Fruit fly (Drosophila melanogaster) whole organism, embryonic: ENCODE data around the gene RapGAP1.

Experiments
- ATbp ChIP-seq: fragments of 200-800 bp; sonication (Bioruptor generic); optimal IDR thresholded peaks from 2 replicates; lab custom pipeline; 2017; ENCODE audit warnings: missing biosample characterization, mild to moderate bottlenecking, missing genetic modification characterization, missing genetic modification reagents
- Ada2b ChIP-seq: fragments of 200-800 bp; sonication (Bioruptor generic); IDR thresholded peaks from 2 replicates; pipeline ENCODE4 v1.3.6; 2022; ENCODE audit warnings: missing biosample characterization, missing genetic modification characterization
- B-H1 ChIP-seq: fragments of 200-800 bp; sonication (Bioruptor generic); IDR thresholded peaks from 3 replicates; pipeline ENCODE4 v1.3.6; 2022; ENCODE audit warnings: missing biosample characterization, missing genetic modification characterization
- Blimp-1 ChIP-seq: fragments of 200-800 bp; sonication (Bioruptor generic); optimal IDR thresholded peaks from 3 replicates; lab custom pipeline; 2018; ENCODE audit warnings: missing biosample characterization, missing genetic modification characterization, mild to moderate bottlenecking, moderate library complexity, missing genetic modification reagents
- CG11504 ChIP-seq: fragments of 200-800 bp; sonication (Bioruptor generic); optimal IDR thresholded peaks from 3 replicates; lab custom pipeline; 2019; ENCODE audit warnings: missing biosample characterization, mild to moderate bottlenecking, missing genetic modification characterization, moderate library complexity
- CG12391 ChIP-seq: fragments of 200-800 bp; sonication (Bioruptor generic); optimal IDR thresholded peaks from 3 replicates; lab custom pipeline; 2018; ENCODE audit warnings: missing biosample characterization, mild to moderate bottlenecking, missing genetic modification characterization, moderate library complexity
- CG15269 ChIP-seq: fragments of 200-800 bp; sonication (Bioruptor generic); optimal IDR thresholded peaks from 2 replicates; lab custom pipeline; 2018; ENCODE audit warnings: missing biosample characterization, mild to moderate bottlenecking, missing genetic modification characterization, moderate library complexity
- CG1647 ChIP-seq: fragments of 200-800 bp; sonication (Bioruptor generic); optimal IDR thresholded peaks from 3 replicates; lab custom pipeline; 2016; ENCODE audit warnings: missing biosample characterization, missing genetic modification characterization
- CG16813 ChIP-seq: fragments of 200-800 bp; sonication (Bioruptor generic); IDR thresholded peaks from 3 replicates; pipeline ENCODE4 v1.3.6; 2022; ENCODE audit warnings: missing biosample characterization, missing genetic modification characterization; ENCODE audit not compliant: partially characterized antibody
- CG18262 ChIP-seq: fragments of 200-800 bp; optimal IDR thresholded peaks from 3 replicates; lab custom pipeline; 2019; ENCODE audit warnings: missing biosample characterization, mild to moderate bottlenecking, missing genetic modification characterization, moderate library complexity
- CG2129 ChIP-seq: fragments of 200-800 bp; sonication (Bioruptor generic); IDR thresholded peaks from 2 replicates; pipeline ENCODE4 v1.3.6; 2022; ENCODE audit warnings: missing biosample characterization, missing genetic modification characterization; ENCODE audit not compliant: partially characterized antibody
- CG2202 ChIP-seq: fragments of 200-800 bp; sonication (Bioruptor generic); optimal IDR thresholded peaks from 2 replicates; lab custom pipeline; 2018; ENCODE audit warnings: missing biosample characterization, mild to moderate bottlenecking, missing genetic modification characterization
- CG3065 ChIP-seq: fragments of 200-800 bp; sonication (Bioruptor generic); optimal IDR thresholded peaks from 2 replicates; lab custom pipeline; 2016; ENCODE audit warnings: missing biosample characterization, missing genetic modification characterization
- CG34422 ChIP-seq: fragments of 200-800 bp; sonication (Bioruptor generic); IDR thresholded peaks from 3 replicates; pipeline ENCODE4 v1.3.6; 2022; ENCODE audit warnings: missing biosample characterization, missing genetic modification characterization
- CG3838 ChIP-seq: fragments of 200-800 bp; sonication (Bioruptor generic); optimal IDR thresholded peaks from 3 replicates; lab custom pipeline; 2016; ENCODE audit warnings: missing biosample characterization, missing genetic modification characterization
- CG4617 ChIP-seq: fragments of 200-800 bp; sonication (Bioruptor generic); optimal IDR thresholded peaks from 3 replicates; lab custom pipeline; 2016; ENCODE audit warnings: missing biosample characterization, missing genetic modification characterization, borderline replicate concordance
- CG5953 ChIP-seq: fragments of 200-800 bp; sonication (Bioruptor generic); IDR thresholded peaks from 2 replicates; pipeline ENCODE4 v1.3.6; 2022; ENCODE audit warnings: missing biosample characterization, missing genetic modification characterization
- CG7556 ChIP-seq: fragments of 200-800 bp; sonication (Bioruptor generic); optimal IDR thresholded peaks from 2 replicates; lab custom pipeline; 2017; ENCODE audit warnings: missing biosample characterization, mild to moderate bottlenecking, missing genetic modification characterization
- CG7963 ChIP-seq: fragments of 200-800 bp; sonication (Bioruptor generic); IDR thresholded peaks from 3 replicates; pipeline ENCODE4 v1.3.6; 2022; ENCODE audit warnings: missing biosample characterization, missing genetic modification characterization; ENCODE audit not compliant: partially characterized antibody
- CG8388 ChIP-seq: fragments of 200-800 bp; sonication (Bioruptor generic); optimal IDR thresholded peaks from 2 replicates; lab custom pipeline; 2019; ENCODE audit warnings: missing biosample characterization, mild to moderate bottlenecking, missing genetic modification characterization, moderate library complexity
- CG8478 ChIP-seq: fragments of >200 bp; optimal IDR thresholded peaks from 2 replicates; lab custom pipeline; 2018
- CkIIα-i1 ChIP-seq: fragments of 200-800 bp; sonication (Bioruptor generic); IDR thresholded peaks from 2 replicates; pipeline ENCODE4 v1.3.6; 2022; ENCODE audit warnings: missing biosample characterization, missing genetic modification characterization
- Dbx ChIP-seq: fragments of 200-800 bp; sonication (Bioruptor generic); IDR thresholded peaks from 3 replicates; pipeline ENCODE4 v1.3.6; 2022; ENCODE audit warnings: missing biosample characterization, missing genetic modification characterization
- ERR ChIP-seq: fragments of 200-800 bp; sonication (Bioruptor generic); optimal IDR thresholded peaks from 2 replicates; lab custom pipeline; 2016; ENCODE audit warnings: missing biosample characterization, missing genetic modification characterization
- Fer1 ChIP-seq: fragments of 200-800 bp; sonication (Bioruptor generic); optimal IDR thresholded peaks from 2 replicates; lab custom pipeline; 2017; ENCODE audit warnings: missing biosample characterization, mild to moderate bottlenecking, missing genetic modification characterization
- MBD-R2 ChIP-seq: fragments of 200-800 bp; sonication (Bioruptor generic); IDR thresholded peaks from 2 replicates; pipeline ENCODE4 v1.3.6; 2022; ENCODE audit warnings: missing biosample characterization, missing genetic modification characterization
- Myb ChIP-seq: fragments of 200-800 bp; sonication (Bioruptor generic); optimal IDR thresholded peaks from 2 replicates; lab custom pipeline; 2016; ENCODE audit warnings: missing biosample characterization, missing genetic modification characterization
- NC2α ChIP-seq: fragments of 200-800 bp; sonication (Bioruptor generic); optimal IDR thresholded peaks from 2 replicates; lab custom pipeline; 2016; ENCODE audit warnings: missing biosample characterization, missing genetic modification characterization
- Sry-δ ChIP-seq: fragments of 200-800 bp; sonication (Bioruptor generic); optimal IDR thresholded peaks from 2 replicates; lab custom pipeline; 2016; ENCODE audit warnings: missing biosample characterization, missing genetic modification characterization
- Xbp1 ChIP-seq: fragments of 200-800 bp; sonication (Bioruptor generic); optimal IDR thresholded peaks from 3 replicates; lab custom pipeline; 2016; ENCODE audit warnings: missing biosample characterization, mild to moderate bottlenecking, missing genetic modification characterization
- az2 ChIP-seq: fragments of 200-800 bp; sonication (Bioruptor generic); optimal IDR thresholded peaks from 3 replicates; lab custom pipeline; 2016; ENCODE audit warnings: missing biosample characterization, missing genetic modification characterization
- bsh ChIP-seq, 2 experiments: fragments of 200-800 bp; sonication (Bioruptor generic); optimal IDR thresholded peaks; 2 replicates each; lab custom pipeline; 2017 to 2018; ENCODE audit warnings: mild to moderate bottlenecking in 2 of 2, missing biosample characterization in 2 of 2, missing genetic modification characterization in 2 of 2, moderate library complexity in 1 of 2
- cg ChIP-seq: fragments of 200-800 bp; sonication (Bioruptor generic); optimal IDR thresholded peaks from 3 replicates; lab custom pipeline; 2019; ENCODE audit warnings: missing biosample characterization, mild to moderate bottlenecking, missing genetic modification characterization, moderate library complexity
- dimm ChIP-seq: fragments of 200-800 bp; sonication (Bioruptor generic); IDR thresholded peaks from 2 replicates; pipeline ENCODE4 v1.3.6; 2022; ENCODE audit warnings: missing biosample characterization, missing genetic modification characterization
- fd3F ChIP-seq: fragments of 200-800 bp; sonication (Bioruptor generic); optimal IDR thresholded peaks from 2 replicates; lab custom pipeline; 2018; ENCODE audit warnings: missing biosample characterization, mild to moderate bottlenecking, missing genetic modification characterization, moderate library complexity
- ham ChIP-seq: fragments of 200-800 bp; sonication (Bioruptor generic); IDR thresholded peaks from 2 replicates; pipeline ENCODE4 v1.3.6; 2022; ENCODE audit warnings: missing biosample characterization, missing genetic modification characterization
- ind ChIP-seq: fragments of 200-800 bp; sonication (Bioruptor generic); optimal IDR thresholded peaks from 3 replicates; lab custom pipeline; 2016; ENCODE audit warnings: missing biosample characterization, missing genetic modification characterization
- ken ChIP-seq: fragments of 200-800 bp; sonication (Bioruptor generic); IDR thresholded peaks from 3 replicates; pipeline ENCODE4 v1.3.6; 2022; ENCODE audit warnings: missing biosample characterization, missing genetic modification characterization
- lilli ChIP-seq: fragments of 200-800 bp; sonication (Bioruptor generic); optimal IDR thresholded peaks from 3 replicates; lab custom pipeline; 2016; ENCODE audit warnings: missing biosample characterization, missing genetic modification characterization
- nerfin-2 ChIP-seq: fragments of 200-800 bp; sonication (Bioruptor generic); IDR thresholded peaks from 2 replicates; pipeline ENCODE4 v1.3.6; 2022; ENCODE audit warnings: missing biosample characterization, missing genetic modification characterization; ENCODE audit not compliant: partially characterized antibody
- odd ChIP-seq: fragments of 200-800 bp; sonication (Bioruptor generic); optimal IDR thresholded peaks from 2 replicates; lab custom pipeline; 2017; ENCODE audit warnings: missing biosample characterization, mild to moderate bottlenecking, missing genetic modification characterization
- pita ChIP-seq: fragments of 200-800 bp; sonication (Bioruptor generic); optimal IDR thresholded peaks from 2 replicates; lab custom pipeline; 2017; ENCODE audit warnings: missing biosample characterization, mild to moderate bottlenecking, missing genetic modification characterization
- pros ChIP-seq: fragments of 200-800 bp; sonication (Bioruptor generic); optimal IDR thresholded peaks from 3 replicates; lab custom pipeline; 2019; ENCODE audit warnings: missing biosample characterization, mild to moderate bottlenecking, missing genetic modification characterization, moderate library complexity
- scrt ChIP-seq: fragments of 200-800 bp; sonication (Bioruptor generic); optimal IDR thresholded peaks from 2 replicates; lab custom pipeline; 2018; ENCODE audit warnings: missing biosample characterization, mild to moderate bottlenecking, missing genetic modification characterization, moderate library complexity
- shn ChIP-seq: fragments of 200-800 bp; sonication (Bioruptor generic); optimal IDR thresholded peaks from 3 replicates; lab custom pipeline; 2016; ENCODE audit warnings: missing biosample characterization, missing genetic modification characterization
- sima ChIP-seq: fragments of 200-800 bp; sonication (Bioruptor generic); optimal IDR thresholded peaks from 2 replicates; lab custom pipeline; 2016; ENCODE audit warnings: missing biosample characterization, missing genetic modification characterization
- sna ChIP-seq: fragments of 200-800 bp; sonication (Bioruptor generic); IDR thresholded peaks from 2 replicates; pipeline ENCODE4 v1.3.6; 2022; ENCODE audit warnings: missing biosample characterization, missing genetic modification characterization; ENCODE audit not compliant: partially characterized antibody
- toy ChIP-seq: fragments of 200-800 bp; sonication (Bioruptor generic); IDR thresholded peaks from 2 replicates; pipeline ENCODE4 v1.3.6; 2022; ENCODE audit warnings: missing biosample characterization, missing genetic modification characterization
- trem ChIP-seq: fragments of 200-800 bp; optimal IDR thresholded peaks from 3 replicates; lab custom pipeline; 2019; ENCODE audit warnings: missing biosample characterization, mild to moderate bottlenecking, missing genetic modification characterization, moderate library complexity
- wdn ChIP-seq: fragments of 200-800 bp; sonication (Bioruptor generic); IDR thresholded peaks from 2 replicates; pipeline ENCODE4 v1.3.6; 2022; ENCODE audit warnings: missing biosample characterization, missing genetic modification characterization

RapGAP1 gene

dm6 chr2L:7532644-7533324 lies 46.0 kb downstream of the RapGAP1 start (continued):
- TF ChIP-seq ATbp (GFP tag; lab: Kevin White, UChicago) (peak; percentile 20), Xbp1 (GFP tag; lab: Kevin White, UChicago) (peak; percentile 28), Myb (GFP tag; lab: Kevin White, UChicago) (peak; percentile 20), az2 (peak; percentile 43), CG16813 (GFP tag; lab: Robert Waterston, UW) (no peak), pita (no peak), pros (GFP tag; lab: Kevin White, UChicago) (peak; percentile 50), CG34422 (GFP tag; lab: Robert Waterston, UW) (no peak), Ada2b (GFP tag; lab: Robert Waterston, UW) (no peak), Sry-δ (GFP tag; lab: Kevin White, UChicago) (no peak), B-H1 (GFP tag; lab: Robert Waterston, UW) (no peak), toy (GFP tag; lab: Robert Waterston, UW) (no peak), CkIIα-i1 (GFP tag; lab: Robert Waterston, UW) (no peak), sna (GFP tag; lab: Robert Waterston, UW) (no peak), CG12391 (tag; lab: Kevin White, UChicago) (peak; percentile 63), CG11504 (peak; percentile 49), nerfin-2 (GFP tag; lab: Robert Waterston, UW) (no peak), dimm (GFP tag; lab: Robert Waterston, UW) (no peak), CG2202 (peak; percentile 48), ken (GFP tag; lab: Robert Waterston, UW) (no peak), ham (GFP tag; lab: Robert Waterston, UW) (no peak), trem (peak; percentile 67), sima (GFP tag; lab: Kevin White, UChicago) (no peak), wdn (no peak), NC2α (GFP tag; lab: Kevin White, UChicago) (no peak), ind (no peak), CG5953 (GFP tag; lab: Robert Waterston, UW) (no peak), cg (GFP tag; lab: Kevin White, UChicago) (no peak), CG15269 (no peak), bsh (GFP tag; optimal IDR thresholded peaks at IDR 0.05; lab: Kevin White, UChicago) (peak in 1 of 2 experiments; percentile 78), odd (no peak), MBD-R2 (GFP tag; lab: Robert Waterston, UW) (no peak), CG18262 (tag; lab: Kevin White, UChicago) (peak; percentile 85), Dbx (GFP tag; lab: Robert Waterston, UW) (no peak), CG7963 (no peak), Blimp-1 (GFP tag; lab: Kevin White, UChicago) (peak; percentile 60), CG8388 (GFP tag; lab: Kevin White, UChicago) (peak; percentile 44), lilli (GFP tag; lab: Kevin White, UChicago) (no peak), fd3F (no peak), ERR (GFP tag; lab: Kevin White, UChicago) (no peak), CG7556 (GFP tag; lab: Kevin White, UChicago) (peak; percentile 54), CG2129 (GFP tag; lab: Robert Waterston, UW) (no peak), CG3065 (GFP tag; lab: Kevin White, UChicago) (no peak), scrt (no peak), CG8478 (no peak), CG1647 (GFP tag; lab: Kevin White, UChicago) (no peak), CG4617 (GFP tag; lab: Kevin White, UChicago) (no peak), Fer1 (no peak), shn (peak; percentile 11), CG3838 (GFP tag; lab: Kevin White, UChicago) (no peak)
